Fruit fly (Drosophila melanogaster) S2 (cell line): ENCODE measurements around the gene Tsp97E.

Experiments used
- CG8478 ChIP-seq: fragments of >200 bp; optimal IDR thresholded peaks from 2 replicates; lab custom pipeline; 2018
- CTCF ChIP-seq, 2 experiments: fragments of >200 bp; optimal IDR thresholded peaks; 2 replicates each; lab custom pipeline; 2018

- TF ChIP-seq CG8478 (lab: Kevin White, UChicago) (no peak), CTCF (optimal IDR thresholded peaks at IDR 0.05; lab: Kevin White, UChicago) (peak in 1 of 2 experiments; percentile 26)
Measured at dm6 chr3R:26912615-26913014, 52.0 kb downstream of the Tsp97E start, which contains the start of gene Ets97D.
